Worm (Caenorhabditis elegans): ENCODE measurements around the gene K02C4.2.

The K02C4.2 gene

ce11 chrII:8071012-8071625 lies 4.4 kb upstream of the K02C4.2 start (continued):
- TF ChIP-seq F49E8.2 (tag; optimal IDR thresholded peaks at IDR 0.05; ENCODE audit: borderline replicate concordance) (no peak), gei-8 (GFP tag; optimal IDR thresholded peaks at IDR 0.05) (no peak), hlh-11 (tag; optimal IDR thresholded peaks at IDR 0.05) (peak; percentile 22), ZK337.2 (GFP tag; IDR thresholded peaks at IDR 0.05) (no peak), ceh-32 (tag; optimal IDR thresholded peaks at IDR 0.05; ENCODE audit: poor library complexity) (no peak), dmd-9 (GFP tag; IDR thresholded peaks at IDR 0.05) (no peak), aha-1 (tag) (peak; percentile 46), daf-8 (GFP tag; IDR thresholded peaks at IDR 0.05) (no peak), hmg-1.1 (GFP tag; IDR thresholded peaks at IDR 0.05) (no peak), hif-1 (tag; optimal IDR thresholded peaks at IDR 0.05) (no peak), mdl-1 (tag; optimal IDR thresholded peaks at IDR 0.05) (peak in 1 of 2 experiments; percentile 48), F44E2.7 (GFP tag; IDR thresholded peaks at IDR 0.05) (no peak), nhr-28 (tag; optimal IDR thresholded peaks at IDR 0.05) (peak; percentile 6), spr-1 (tag; optimal IDR thresholded peaks at IDR 0.05) (no peak), dve-1 (tag; optimal IDR thresholded peaks at IDR 0.05; ENCODE audit: insufficient read depth) (no peak), hlh-30 (tag; optimal IDR thresholded peaks at IDR 0.05; ENCODE audit: insufficient read depth) (peak; percentile 7), php-3 (GFP tag; IDR thresholded peaks at IDR 0.05) (no peak), lsy-2 (tag; optimal IDR thresholded peaks at IDR 0.05) (no peak), mxl-3 (GFP tag; optimal IDR thresholded peaks at IDR 0.05) (peak; percentile 48), pqm-1 (tag; optimal IDR thresholded peaks at IDR 0.05) (peak; percentile 60), nhr-41 (GFP tag; IDR thresholded peaks at IDR 0.05) (no peak), unc-39 (tag; optimal IDR thresholded peaks at IDR 0.05) (no peak), F26F4.8 (GFP tag; conservative IDR thresholded peaks at IDR 0.05) (no peak)

- TF ChIP-seq ceh-44 (GFP tag; IDR thresholded peaks at IDR 0.05) (no peak), nhr-48 (tag; optimal IDR thresholded peaks at IDR 0.05) (peak; percentile 81), Y5F2A.4 (GFP tag; optimal IDR thresholded peaks at IDR 0.05) (no peak), hmg-1.1 (GFP tag; IDR thresholded peaks at IDR 0.05) (peak; percentile 58; the same call in 1 of the 2 replicates), daf-16 (GFP tag; optimal IDR thresholded peaks at IDR 0.05) (peak in 1 of 2 experiments; percentile 63), daf-16 (tag; optimal IDR thresholded peaks at IDR 0.05) (no peak), zag-1 (tag; optimal IDR thresholded peaks at IDR 0.05) (no peak), nhr-11 (tag; optimal IDR thresholded peaks at IDR 0.05) (peak; percentile 54), F10B5.3 (tag; optimal IDR thresholded peaks at IDR 0.05) (no peak), skn-1 (tag; optimal IDR thresholded peaks at IDR 0.05) (no peak), T26A8.4 (GFP tag; IDR thresholded peaks at IDR 0.05) (0 out of 2 replicates have a peak, but pooled peaks have one; percentile 23), aha-1 (tag) (peak; percentile 96), ceh-20 (GFP tag; IDR thresholded peaks at IDR 0.05) (peak; percentile 74; the same call in 1 of the 2 replicates), nhr-28 (tag; optimal IDR thresholded peaks at IDR 0.05) (peak; percentile 16), hlh-30 (tag; optimal IDR thresholded peaks at IDR 0.05; ENCODE audit: insufficient read depth) (peak; percentile 94), hlh-11 (tag; optimal IDR thresholded peaks at IDR 0.05) (peak; percentile 53), lin-38 (GFP tag; IDR thresholded peaks at IDR 0.05) (0 out of 2 replicates have a peak, but pooled peaks have one; percentile 28), hif-1 (tag; optimal IDR thresholded peaks at IDR 0.05) (peak in 1 of 2 experiments; percentile 41), dmd-6 (GFP tag; IDR thresholded peaks at IDR 0.05) (0 out of 2 replicates have a peak, but pooled peaks have one; percentile 18), zfp-3 (GFP tag; conservative IDR thresholded peaks at IDR 0.05) (no peak), aly-2 (tag; optimal IDR thresholded peaks at IDR 0.05) (no peak), spr-3 (GFP tag; optimal IDR thresholded peaks at IDR 0.05) (no peak), mxl-3 (GFP tag; optimal IDR thresholded peaks at IDR 0.05) (peak; percentile 69), mdl-1 (tag; optimal IDR thresholded peaks at IDR 0.05) (peak; percentile 24 to 67), snpc-4 (tag; optimal IDR thresholded peaks at IDR 0.05) (no peak), nhr-77 (tag; optimal IDR thresholded peaks at IDR 0.05) (no peak), fkh-10 (GFP tag; optimal IDR thresholded peaks at IDR 0.05) (no peak), egl-27 (tag; optimal IDR thresholded peaks at IDR 0.05) (no peak), saeg-2 (GFP tag; IDR thresholded peaks at IDR 0.05) (no peak), mep-1 (tag; optimal IDR thresholded peaks at IDR 0.05) (peak; percentile 57), unc-62 (GFP tag; optimal IDR thresholded peaks at IDR 0.05 in 1 of 2) (peak in 1 of 2 experiments; percentile 99), unc-62 (tag; optimal IDR thresholded peaks at IDR 0.05) (no peak), Y105C5A.15 (GFP tag; IDR thresholded peaks at IDR 0.05) (no peak)
These were observed 3.6 kb upstream of the K02C4.2 start for ce11 chrII:8071801-8072544.
